Worm (Caenorhabditis elegans) whole organism, late embryonic: ENCODE data around the gene C08D8.7.

Experiments
- C38D4.7 ChIP-seq: fragments of 200-800 bp; sonication (Bioruptor generic); optimal IDR thresholded peaks from 2 replicates; lab custom pipeline; 2018; ENCODE audit warnings: mild to moderate bottlenecking, missing genetic modification characterization, moderate library complexity, missing compliant biosample characterization
- F13H6.1 ChIP-seq: sonication (generic microtip); optimal IDR thresholded peaks from 2 replicates; lab custom pipeline; 2016; ENCODE audit warnings: missing genetic modification characterization, missing compliant biosample characterization
- Y22D7AL.16 ChIP-seq: sonication (generic microtip); optimal IDR thresholded peaks from 2 replicates; lab custom pipeline; 2016; ENCODE audit warnings: missing genetic modification characterization, missing compliant biosample characterization
- ahr-1 ChIP-seq: sonication (generic microtip); optimal IDR thresholded peaks from 2 replicates; lab custom pipeline; 2016; ENCODE audit warnings: missing genetic modification characterization, missing compliant biosample characterization
- ceh-14 ChIP-seq: sonication (generic microtip); optimal IDR thresholded peaks from 2 replicates; lab custom pipeline; 2016; ENCODE audit warnings: missing genotype, missing genetic modification characterization, missing compliant biosample characterization
- ceh-18 ChIP-seq: sonication (generic microtip); optimal IDR thresholded peaks from 2 replicates; lab custom pipeline; 2016; ENCODE audit warnings: missing genetic modification characterization, missing compliant biosample characterization
- ceh-19 ChIP-seq: fragments of 200-800 bp; sonication (Bioruptor generic); optimal IDR thresholded peaks from 2 replicates; lab custom pipeline; 2018; ENCODE audit warnings: mild to moderate bottlenecking, missing genetic modification characterization, missing compliant biosample characterization
- ceh-2 ChIP-seq: sonication (generic microtip); optimal IDR thresholded peaks from 2 replicates; lab custom pipeline; 2016; ENCODE audit warnings: missing genotype, missing genetic modification characterization, missing compliant biosample characterization
- che-1 ChIP-seq: sonication (generic microtip); optimal IDR thresholded peaks from 2 replicates; lab custom pipeline; 2016; ENCODE audit warnings: mild to moderate bottlenecking, missing genetic modification characterization, missing compliant biosample characterization
- dve-1 ChIP-seq: sonication (generic microtip); optimal IDR thresholded peaks from 2 replicates; lab custom pipeline; 2017; ENCODE audit warnings: antibody characterized with exemption, mild to moderate bottlenecking, missing genetic modification characterization, missing compliant biosample characterization
- elt-2 ChIP-seq: sonication (generic microtip); optimal IDR thresholded peaks from 2 replicates; lab custom pipeline; 2016; ENCODE audit warnings: missing genetic modification reagents, missing genetic modification characterization, missing compliant biosample characterization
- ets-4 ChIP-seq: sonication (generic microtip); optimal IDR thresholded peaks from 2 replicates; lab custom pipeline; 2016; ENCODE audit warnings: missing genetic modification characterization, missing compliant biosample characterization
- fax-1 ChIP-seq: sonication (generic microtip); optimal IDR thresholded peaks from 2 replicates; lab custom pipeline; 2016; ENCODE audit warnings: missing genotype, missing genetic modification characterization, missing compliant biosample characterization
- fkh-10 ChIP-seq: fragments of 150-350 bp; optimal IDR thresholded peaks from 2 replicates; lab custom pipeline; 2014; ENCODE audit warnings: missing biosample characterization, missing genetic modification reagents, missing genetic modification characterization
- hlh-15 ChIP-seq: sonication (generic microtip); optimal IDR thresholded peaks from 2 replicates; lab custom pipeline; 2016; ENCODE audit warnings: missing genetic modification characterization, missing compliant biosample characterization
- hlh-30 ChIP-seq: sonication (generic microtip); optimal IDR thresholded peaks from 2 replicates; lab custom pipeline; 2017; ENCODE audit warnings: antibody characterized with exemption, missing genetic modification characterization, missing compliant biosample characterization; ENCODE audit not compliant: insufficient read depth
- lim-6 ChIP-seq: sonication (generic microtip); optimal IDR thresholded peaks from 2 replicates; lab custom pipeline; 2016; ENCODE audit warnings: missing genetic modification characterization, missing compliant biosample characterization
- lin-11 ChIP-seq: fragments of 200-800 bp; sonication (Bioruptor generic); optimal IDR thresholded peaks from 2 replicates; lab custom pipeline; 2018; ENCODE audit warnings: mild to moderate bottlenecking, missing genetic modification characterization, missing compliant biosample characterization
- madf-2 ChIP-seq: sonication (generic microtip); optimal IDR thresholded peaks from 2 replicates; lab custom pipeline; 2017; ENCODE audit warnings: missing genetic modification characterization, missing compliant biosample characterization
- nfya-1 ChIP-seq: sonication (generic microtip); optimal IDR thresholded peaks from 2 replicates; lab custom pipeline; 2017; ENCODE audit warnings: missing genetic modification characterization, mild to moderate bottlenecking, missing compliant biosample characterization, antibody characterized with exemption, moderate library complexity
- npax-4 ChIP-seq: sonication (generic microtip); optimal IDR thresholded peaks from 2 replicates; lab custom pipeline; 2016; ENCODE audit warnings: missing genetic modification characterization, missing compliant biosample characterization
- pax-1 ChIP-seq: fragments of 150-350 bp; optimal IDR thresholded peaks from 2 replicates; lab custom pipeline; 2014; ENCODE audit warnings: missing biosample characterization, missing genetic modification characterization
- pha-2 ChIP-seq: sonication (generic microtip); optimal IDR thresholded peaks from 2 replicates; lab custom pipeline; 2017; ENCODE audit warnings: mild to moderate bottlenecking, missing genetic modification characterization, missing compliant biosample characterization
- pros-1 ChIP-seq: fragments of 150-350 bp; optimal IDR thresholded peaks from 2 replicates; lab custom pipeline; 2014; ENCODE audit warnings: missing biosample characterization, missing genetic modification reagents, missing genetic modification characterization
- ref-2 ChIP-seq: sonication (generic microtip); optimal IDR thresholded peaks from 2 replicates; lab custom pipeline; 2016; ENCODE audit warnings: missing genetic modification characterization, missing compliant biosample characterization
- rnt-1 ChIP-seq: sonication (generic microtip); optimal IDR thresholded peaks from 2 replicates; lab custom pipeline; 2016; ENCODE audit warnings: missing genetic modification characterization, missing compliant biosample characterization
- sox-4 ChIP-seq: sonication (generic microtip); optimal IDR thresholded peaks from 2 replicates; lab custom pipeline; 2017; ENCODE audit warnings: mild to moderate bottlenecking, missing genetic modification characterization, inconsistent platforms, missing compliant biosample characterization
- tbx-2 ChIP-seq: sonication (generic microtip); optimal IDR thresholded peaks from 2 replicates; lab custom pipeline; 2016; ENCODE audit warnings: missing genetic modification characterization, missing compliant biosample characterization
- ttx-3 ChIP-seq: sonication (generic microtip); optimal IDR thresholded peaks from 2 replicates; lab custom pipeline; 2016; ENCODE audit warnings: missing genetic modification reagents, missing genetic modification characterization, missing compliant biosample characterization
- unc-3 ChIP-seq, 2 experiments: fragments of 200-800 bp in 1 of 2; sonication (Bioruptor generic) in 1 of 2; sonication (generic microtip) in 1 of 2; conservative IDR thresholded peaks in 1 of 2; optimal IDR thresholded peaks in 1 of 2; 2 replicates each; pipeline versions ENCODE4 v1.3.6 to Lab custom; 2016 to 2022; ENCODE audit warnings: missing compliant biosample characterization in 2 of 2, missing genetic modification characterization in 2 of 2, missing genetic modification reagents in 1 of 2
- unc-42 ChIP-seq: sonication (generic microtip); optimal IDR thresholded peaks from 2 replicates; lab custom pipeline; 2016; ENCODE audit warnings: missing genotype, missing genetic modification characterization, missing compliant biosample characterization

C08D8.7 gene

DNA sequence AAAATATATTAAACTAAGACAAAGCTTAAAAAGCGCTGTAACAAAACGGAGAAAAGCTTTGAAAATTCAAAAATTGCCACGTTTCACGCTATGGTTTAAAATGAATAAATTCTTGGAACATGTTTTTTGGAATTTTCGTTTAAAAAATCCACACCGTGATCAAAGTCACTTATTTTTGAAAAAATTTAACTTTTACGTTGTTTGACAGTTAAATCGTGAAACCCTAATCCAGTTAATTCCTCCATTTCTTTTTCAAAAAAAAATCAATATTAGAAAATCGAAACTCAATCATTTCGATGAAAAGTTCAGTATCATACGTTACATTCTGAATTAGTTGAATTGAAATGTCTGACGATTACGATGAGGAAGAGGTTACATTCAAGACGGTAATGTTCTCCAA lies 34.8 kb downstream of the C08D8.7 start, which contains the start of gene F38E1.3:
Gene F38E1.3, plus strand, starts transcription at position 301 of the 400 bp plus-strand sequence.
- no peak for TF ChIP-seq pha-2 (tag; lab: Kevin White, UChicago)
- no peak for TF ChIP-seq Y22D7AL.16
- no peak for TF ChIP-seq ceh-14 (tag; lab: Kevin White, UChicago)
- no peak for TF ChIP-seq npax-4 (tag; lab: Kevin White, UChicago)
- no peak for TF ChIP-seq C38D4.7 (GFP tag; lab: Kevin White, UChicago)
- no peak for TF ChIP-seq ahr-1 (tag; lab: Kevin White, UChicago)

DNA sequence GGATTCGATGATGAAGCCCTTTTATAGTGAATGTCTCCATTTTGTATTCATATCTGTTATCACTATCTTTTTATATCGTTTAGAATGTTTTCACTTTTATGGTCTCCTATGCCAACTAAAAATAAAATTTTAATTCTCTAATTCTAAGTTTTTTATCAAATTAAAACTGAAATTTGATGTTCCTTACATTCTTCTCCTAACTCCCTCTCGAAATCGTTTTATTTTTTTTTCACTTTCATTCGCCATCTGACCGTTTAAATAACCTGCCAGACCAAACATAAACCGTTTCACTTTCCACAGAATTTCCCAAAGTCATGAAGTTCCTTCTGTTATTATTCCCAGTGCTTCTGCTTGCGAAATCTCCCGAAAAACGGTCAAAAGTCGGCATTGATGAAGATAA lies 38.2 kb downstream of the C08D8.7 start, which contains the start of gene F52E1.5:
Gene F52E1.5, plus strand, starts transcription at position 301 of the 400 bp plus-strand sequence.
- no peak for TF ChIP-seq ets-4 (tag; lab: Kevin White, UChicago)
- no peak for TF ChIP-seq C38D4.7 (GFP tag; lab: Kevin White, UChicago)
- no peak for TF ChIP-seq pha-2 (tag; lab: Kevin White, UChicago)
- TF ChIP-seq che-1 (tag; lab: Kevin White, UChicago) = no peak
- TF ChIP-seq ahr-1 (tag; lab: Kevin White, UChicago) = no peak
- no peak for TF ChIP-seq tbx-2 (tag; lab: Kevin White, UChicago)
- TF ChIP-seq pros-1 (tag; lab: Kevin White, UChicago) = no peak
- no peak for TF ChIP-seq ttx-3 (tag; lab: Kevin White, UChicago)
- no peak for TF ChIP-seq ceh-18 (tag; lab: Kevin White, UChicago)
- no peak for TF ChIP-seq F13H6.1 (tag; lab: Kevin White, UChicago)
- TF ChIP-seq sox-4 = no peak
- no peak for TF ChIP-seq lim-6 (tag; lab: Kevin White, UChicago)
- TF ChIP-seq lin-11 = no peak
- TF ChIP-seq hlh-15 (tag; lab: Kevin White, UChicago) = no peak
- no peak for TF ChIP-seq madf-2 (tag; lab: Kevin White, UChicago)
- TF ChIP-seq hlh-30 (tag; lab: Kevin White, UChicago) = no peak
- TF ChIP-seq ref-2 (tag; lab: Kevin White, UChicago) = no peak
- TF ChIP-seq ceh-2 (tag; lab: Kevin White, UChicago) = no peak

DNA sequence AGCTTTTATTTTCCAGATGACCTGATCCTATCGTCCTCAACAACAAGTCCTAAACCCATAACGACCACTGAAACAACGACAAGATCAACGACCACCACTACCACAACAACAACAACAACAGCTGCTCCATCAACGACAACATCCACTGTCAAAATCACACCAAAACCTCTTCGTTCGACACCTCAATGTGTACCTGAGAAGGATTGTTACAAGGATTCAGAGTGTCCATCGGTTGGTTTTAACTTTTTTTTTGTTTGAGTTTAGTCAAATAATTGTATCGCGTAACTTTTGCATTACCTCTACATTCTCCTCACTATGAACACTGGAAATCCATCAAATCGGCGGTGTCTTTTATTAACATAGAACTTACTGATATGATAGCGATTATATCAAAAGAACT lies 39.1 kb downstream of the C08D8.7 start:
- TF ChIP-seq unc-42 (tag; lab: Kevin White, UChicago) = no peak
- TF ChIP-seq lim-6 (tag; lab: Kevin White, UChicago) = no peak
- no peak for TF ChIP-seq madf-2 (tag; lab: Kevin White, UChicago)
- no peak for TF ChIP-seq fkh-10 (GFP tag; lab: Kevin White, UChicago)
- no peak for TF ChIP-seq Y22D7AL.16
- no peak for TF ChIP-seq pax-1 (tag; lab: Kevin White, UChicago)

DNA sequence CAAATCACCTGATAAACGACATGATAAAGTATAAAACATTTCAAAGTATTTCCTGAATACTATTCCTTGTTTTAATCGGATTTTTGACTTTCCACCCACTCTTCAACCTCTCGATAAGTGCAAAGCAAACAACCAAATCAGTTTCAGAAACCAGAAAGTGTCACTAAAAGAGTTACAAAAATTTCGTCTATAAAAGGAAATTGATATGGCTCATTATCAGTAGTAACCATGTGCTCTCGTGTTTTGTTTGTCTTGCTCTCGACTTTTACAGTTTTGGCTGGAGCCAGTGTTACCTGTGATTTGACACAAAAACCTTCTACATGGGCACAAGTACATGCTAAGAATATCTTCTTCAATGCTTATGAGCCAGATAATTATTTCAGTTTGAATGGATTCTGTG lies 42.7 kb downstream of the C08D8.7 start, which contains the start of gene F52E1.14:
Gene F52E1.14, plus strand, starts transcription at position 207 of the 400 bp plus-strand sequence.
- TF ChIP-seq unc-42 (tag; lab: Kevin White, UChicago) (no peak), ceh-14 (tag; lab: Kevin White, UChicago) (no peak), elt-2 (tag; lab: Kevin White, UChicago) (peak; percentile 29)

DNA sequence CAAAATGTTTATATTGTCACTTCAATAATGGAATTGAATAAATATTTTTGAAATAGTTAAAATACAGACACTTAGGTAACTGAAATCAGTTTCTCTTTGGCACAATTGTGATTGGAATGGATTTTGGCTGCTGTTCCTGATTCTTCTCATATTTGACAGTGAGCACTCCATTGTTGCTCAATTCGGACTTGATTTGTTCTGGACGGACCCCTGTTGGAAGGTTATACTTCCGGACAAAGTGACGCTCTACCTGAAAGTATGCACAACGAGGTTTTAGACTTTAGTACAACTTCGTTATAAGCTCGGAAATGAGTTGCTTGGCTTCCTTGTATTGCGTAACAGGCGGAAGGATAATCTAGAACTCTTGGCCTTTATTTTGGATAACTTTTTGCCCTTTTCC lies 43.8 kb downstream of the C08D8.7 start:
- TF ChIP-seq fax-1 (tag; lab: Kevin White, UChicago) (no peak), Y22D7AL.16 (no peak), nfya-1 (tag; lab: Kevin White, UChicago) (no peak), unc-3 (GFP tag; conservative IDR thresholded peaks at IDR 0.05; lab: Robert Waterston, UW) (no peak), unc-3 (tag; optimal IDR thresholded peaks at IDR 0.05; lab: Kevin White, UChicago) (no peak), dve-1 (tag; lab: Kevin White, UChicago) (no peak), ceh-19 (GFP tag; lab: Kevin White, UChicago) (no peak), ceh-14 (tag; lab: Kevin White, UChicago) (no peak), fkh-10 (GFP tag; lab: Kevin White, UChicago) (no peak), rnt-1 (tag; lab: Kevin White, UChicago) (no peak)
